Fruit fly (Drosophila melanogaster): Measurements from ENCODE around the gene CG5888.

CG5888 gene

dm6 chr2L:16486001-16486793, 37.9 kb upstream of the CG5888 start (continued):
- TF ChIP-seq dmrt99B (tag; optimal IDR thresholded peaks at IDR 0.05) (peak; percentile 6), Dll (GFP tag; IDR thresholded peaks at IDR 0.05; ENCODE audit: partially characterized antibody) (0 out of 4 replicates have a peak, but pooled peaks have one; percentile 30), CG4424 (GFP tag; optimal IDR thresholded peaks at IDR 0.05) (peak; percentile 24), CG12219 (GFP tag; optimal IDR thresholded peaks at IDR 0.05) (no peak), HmgZ (tag; optimal IDR thresholded peaks at IDR 0.05) (no peak), Eip74EF (GFP tag; optimal IDR thresholded peaks at IDR 0.05) (no peak), Fer2 (tag; optimal IDR thresholded peaks at IDR 0.05) (no peak), pb (GFP tag; optimal IDR thresholded peaks at IDR 0.05) (peak; percentile 62), CG16815 (GFP tag; optimal IDR thresholded peaks at IDR 0.05) (no peak), Ets97D (GFP tag; optimal IDR thresholded peaks at IDR 0.05) (peak; percentile 28), Dip2 (GFP tag; IDR thresholded peaks at IDR 0.05) (no peak), al (GFP tag; IDR thresholded peaks at IDR 0.05) (0 out of 2 replicates have a peak, but pooled peaks have one; percentile 11), HLHmδ (GFP tag; optimal IDR thresholded peaks at IDR 0.05) (no peak), CG12659 (GFP tag; optimal IDR thresholded peaks at IDR 0.05) (peak; percentile 0), CG10147 (GFP tag; optimal IDR thresholded peaks at IDR 0.05) (no peak), insv (GFP tag; optimal IDR thresholded peaks at IDR 0.05) (no peak), ssp (GFP tag; IDR thresholded peaks at IDR 0.05) (no peak), vvl (GFP tag; IDR thresholded peaks at IDR 0.05) (peak; percentile 88), tap (tag; optimal IDR thresholded peaks at IDR 0.05) (no peak), CG3065 (GFP tag; optimal IDR thresholded peaks at IDR 0.05) (no peak), Max (GFP tag; optimal IDR thresholded peaks at IDR 0.05) (peak; percentile 42), psq (GFP tag; optimal IDR thresholded peaks at IDR 0.05) (peak; percentile 42), fd102C (GFP tag; optimal IDR thresholded peaks at IDR 0.05) (peak; percentile 74), pzg (GFP tag; optimal IDR thresholded peaks at IDR 0.05) (no peak), Drgx (GFP tag; IDR thresholded peaks at IDR 0.05) (no peak), Hsf (GFP tag; optimal IDR thresholded peaks at IDR 0.05) (no peak), Hr51 (GFP tag; optimal IDR thresholded peaks at IDR 0.05) (no peak), chn (GFP tag; optimal IDR thresholded peaks at IDR 0.05) (peak; percentile 23), CG4820 (GFP tag; optimal IDR thresholded peaks at IDR 0.05) (no peak), sc (optimal IDR thresholded peaks at IDR 0.05) (no peak), sc (GFP tag; optimal IDR thresholded peaks at IDR 0.05) (peak; percentile 26), CG13123 (GFP tag; optimal IDR thresholded peaks at IDR 0.05) (no peak), Aef1 (GFP tag; IDR thresholded peaks at IDR 0.05) (no peak), zfh2 (GFP tag; optimal IDR thresholded peaks at IDR 0.05) (peak; percentile 18), CG34224 (GFP tag; IDR thresholded peaks at IDR 0.05; ENCODE audit: partially characterized antibody) (no peak), Ravus (GFP tag; IDR thresholded peaks at IDR 0.05) (no peak), dpn (GFP tag; optimal IDR thresholded peaks at IDR 0.05) (peak in 1 of 2 experiments; percentile 36), Ets65A (GFP tag) (no peak), gsb (GFP tag; IDR thresholded peaks at IDR 0.05) (no peak), CG13775 (GFP tag; optimal IDR thresholded peaks at IDR 0.05) (peak; percentile 33), seq (GFP tag; IDR thresholded peaks at IDR 0.05) (peak; percentile 50; the same call in 1 of the 2 replicates), CG14965 (GFP tag; optimal IDR thresholded peaks at IDR 0.05; ENCODE audit: borderline replicate concordance) (peak; percentile 15), CG30403 (GFP tag; optimal IDR thresholded peaks at IDR 0.05) (no peak), CG9727 (GFP tag; optimal IDR thresholded peaks at IDR 0.05) (peak; percentile 70), CG15601 (tag; optimal IDR thresholded peaks at IDR 0.05) (peak; percentile 61), Elba2 (GFP tag; optimal IDR thresholded peaks at IDR 0.05) (no peak), CG11247 (GFP tag; IDR thresholded peaks at IDR 0.05) (0 out of 2 replicates have a peak, but pooled peaks have one; percentile 26), CG8478 (optimal IDR thresholded peaks at IDR 0.05) (peak; percentile 94), CG17912 (GFP tag; optimal IDR thresholded peaks at IDR 0.05) (no peak)
